Worm (Caenorhabditis elegans): Measurements from ENCODE around the gene C17E7.13.

DNA sequence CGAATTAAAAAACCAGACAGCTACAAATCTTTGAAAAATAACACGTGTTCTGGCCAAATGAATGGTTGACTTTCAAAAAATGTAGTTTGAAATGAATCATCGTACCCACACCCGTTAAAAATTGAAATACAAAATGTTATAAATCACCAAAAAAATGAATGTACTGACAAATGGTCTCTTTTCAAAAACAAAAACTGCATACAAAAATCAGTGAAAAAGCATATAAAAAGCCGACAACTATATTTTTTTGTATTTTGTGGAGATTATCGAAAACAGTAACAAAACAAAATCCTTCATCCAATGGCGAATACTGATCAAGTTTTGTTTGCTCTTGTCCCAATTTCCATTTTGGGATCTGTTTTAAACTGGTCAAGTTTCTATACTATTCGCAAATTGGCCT lies 30.2 kb upstream of the C17E7.13 start, which contains the start of gene srx-66:
- TF ChIP-seq mep-1 (tag; optimal IDR thresholded peaks at IDR 0.05) (no peak), snpc-4 (tag; optimal IDR thresholded peaks at IDR 0.05) (no peak), lin-13 (tag; optimal IDR thresholded peaks at IDR 0.05) (no peak), nhr-237 (tag; optimal IDR thresholded peaks at IDR 0.05) (no peak), unc-62 (GFP tag; optimal IDR thresholded peaks at IDR 0.05) (no peak), nhr-12 (tag; optimal IDR thresholded peaks at IDR 0.05) (no peak), ceh-83 (GFP tag; optimal IDR thresholded peaks at IDR 0.05) (no peak), ztf-11 (tag; optimal IDR thresholded peaks at IDR 0.05) (no peak), nhr-76 (tag; optimal IDR thresholded peaks at IDR 0.05) (no peak), blmp-1 (tag; optimal IDR thresholded peaks at IDR 0.05) (no peak), zip-8 (tag; optimal IDR thresholded peaks at IDR 0.05) (no peak)

Data from whole organism, mixed stage, embryonic.